Worm (Caenorhabditis elegans): ENCODE data around the gene F17H10.2.

Gene F17H10.2

DNA sequence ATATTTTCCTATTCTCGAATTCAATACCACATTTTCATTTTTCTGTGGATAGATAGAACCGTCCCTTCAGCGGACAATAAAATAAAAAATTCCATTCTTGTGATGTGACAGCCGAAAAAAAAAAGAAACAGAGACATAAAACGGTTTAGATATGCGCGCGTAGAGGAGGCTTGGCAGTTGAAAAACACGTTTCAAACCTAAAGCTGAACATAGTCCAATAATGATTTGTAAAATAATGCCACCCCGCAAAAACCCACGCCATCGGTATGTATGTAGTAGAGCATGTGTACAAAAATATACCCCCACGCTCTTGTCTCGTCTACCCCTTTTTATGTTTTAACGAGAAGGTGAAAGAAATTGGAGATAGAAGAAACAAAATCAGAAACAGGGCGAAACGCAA is 4.9 kb upstream of the F17H10.2 start:
- no peak for TF ChIP-seq ceh-48 (tag; optimal IDR thresholded peaks at IDR 0.05)
- TF ChIP-seq pha-4 (tag; optimal IDR thresholded peaks at IDR 0.05), result no peak
- TF ChIP-seq pag-3 (tag; optimal IDR thresholded peaks at IDR 0.05; ENCODE audit: borderline replicate concordance), result no peak
- no peak for TF ChIP-seq ceh-30 (tag; optimal IDR thresholded peaks at IDR 0.05)
- no peak for TF ChIP-seq ceh-19 (GFP tag; optimal IDR thresholded peaks at IDR 0.05)
- TF ChIP-seq dve-1 (tag; optimal IDR thresholded peaks at IDR 0.05), result no peak
- TF ChIP-seq syd-9 (tag; optimal IDR thresholded peaks at IDR 0.05), result no peak
- TF ChIP-seq ceh-6 (GFP tag; optimal IDR thresholded peaks at IDR 0.05), result no peak

DNA sequence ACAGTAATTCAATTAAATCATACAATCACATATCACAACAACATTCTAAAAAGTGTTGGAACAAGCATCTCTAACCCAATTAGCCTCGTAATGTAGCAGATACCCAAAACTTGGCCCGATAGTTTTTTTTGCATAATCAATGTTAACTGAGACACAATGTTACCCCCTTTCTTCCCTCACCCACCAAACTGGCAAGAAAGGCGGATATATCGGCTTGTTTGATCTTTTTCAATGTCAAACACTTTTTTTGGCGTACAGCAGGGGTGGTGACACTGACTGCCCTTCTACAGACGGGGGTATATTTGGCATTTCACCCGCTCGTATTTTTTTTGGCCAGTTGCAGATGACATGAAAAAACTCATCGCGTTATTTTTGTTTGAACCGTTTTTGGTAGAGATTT is 3.6 kb upstream of the F17H10.2 start:
- TF ChIP-seq ceh-9 (tag; optimal IDR thresholded peaks at IDR 0.05) (no peak), fkh-6 (tag; optimal IDR thresholded peaks at IDR 0.05) (no peak), madf-2 (tag; optimal IDR thresholded peaks at IDR 0.05) (no peak), ceh-45 (GFP tag; IDR thresholded peaks at IDR 0.05) (no peak), nhr-11 (tag; optimal IDR thresholded peaks at IDR 0.05) (no peak), mec-3 (tag; optimal IDR thresholded peaks at IDR 0.05; ENCODE audit: borderline replicate concordance) (no peak), pax-1 (tag; optimal IDR thresholded peaks at IDR 0.05) (no peak)

- TF ChIP-seq ceh-6 (GFP tag; optimal IDR thresholded peaks at IDR 0.05), result no peak
- no peak for TF ChIP-seq pax-1 (tag; optimal IDR thresholded peaks at IDR 0.05)
- TF ChIP-seq fax-1 (tag; optimal IDR thresholded peaks at IDR 0.05), result no peak
- TF ChIP-seq che-1 (tag; optimal IDR thresholded peaks at IDR 0.05), result no peak
- no peak for TF ChIP-seq hlh-6 (tag; optimal IDR thresholded peaks at IDR 0.05)
- no peak for TF ChIP-seq ets-4 (tag; optimal IDR thresholded peaks at IDR 0.05)
- no peak for TF ChIP-seq ceh-45 (GFP tag; IDR thresholded peaks at IDR 0.05)
Measured at ce11 chrX:13112664-13113063, 908 bp upstream of the F17H10.2 start.

DNA sequence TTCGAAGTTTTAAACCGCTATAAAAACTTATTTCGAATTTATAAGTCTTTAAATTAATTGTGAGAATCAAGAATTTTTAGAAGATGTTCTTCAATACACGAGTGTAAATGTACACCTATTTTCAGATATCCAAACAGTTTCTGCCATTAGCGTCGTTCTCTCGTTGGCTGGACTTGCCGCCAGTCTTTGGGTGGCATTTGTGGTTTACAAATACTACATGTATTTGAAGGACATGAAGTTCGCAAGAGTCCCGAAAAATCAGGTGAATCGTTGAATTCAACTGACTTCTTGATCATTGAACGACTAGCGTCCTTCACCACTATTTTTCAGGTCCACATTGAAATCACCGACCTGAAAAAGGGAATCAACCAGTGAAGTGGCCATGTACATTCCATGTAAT is 2.1 kb downstream of the F17H10.2 start:
- no peak for TF ChIP-seq sox-4 (tag; optimal IDR thresholded peaks at IDR 0.05)
- TF ChIP-seq fax-1 (tag; optimal IDR thresholded peaks at IDR 0.05), result no peak
- TF ChIP-seq pqm-1 (tag; optimal IDR thresholded peaks at IDR 0.05), result no peak
- TF ChIP-seq tbx-2 (tag; optimal IDR thresholded peaks at IDR 0.05), result no peak
- no peak for TF ChIP-seq hlh-8 (tag; optimal IDR thresholded peaks at IDR 0.05)
- no peak for TF ChIP-seq unc-86 (tag; optimal IDR thresholded peaks at IDR 0.05)
- no peak for TF ChIP-seq ceh-19 (GFP tag; optimal IDR thresholded peaks at IDR 0.05)
- TF ChIP-seq odd-2 (tag; optimal IDR thresholded peaks at IDR 0.05), result no peak
- TF ChIP-seq K09A11.1 (tag; optimal IDR thresholded peaks at IDR 0.05; ENCODE audit: insufficient read depth), result no peak
- no peak for TF ChIP-seq eyg-1 (tag; optimal IDR thresholded peaks at IDR 0.05)
- no peak for TF ChIP-seq ztf-16 (tag; optimal IDR thresholded peaks at IDR 0.05)
- TF ChIP-seq mec-3 (tag; optimal IDR thresholded peaks at IDR 0.05; ENCODE audit: borderline replicate concordance), result no peak

DNA sequence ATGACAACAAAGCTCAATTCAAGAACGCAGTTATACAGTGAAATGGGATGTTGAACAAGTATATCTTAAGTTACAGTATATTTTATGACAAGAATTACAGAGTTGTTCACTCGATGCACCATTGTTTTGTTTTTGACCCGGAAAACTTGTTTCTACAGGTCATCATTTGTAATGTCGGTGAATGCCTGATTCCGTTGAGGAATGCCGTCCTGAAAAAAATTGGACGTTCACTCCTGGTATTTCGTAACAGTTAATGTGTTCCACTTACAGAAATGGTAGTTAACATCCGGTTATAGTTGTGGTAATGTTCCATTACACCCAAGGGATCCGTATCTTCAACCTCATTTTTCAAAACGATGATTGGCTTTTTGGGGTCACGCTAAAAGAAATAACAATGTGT is 2.8 kb downstream of the F17H10.2 start:
- TF ChIP-seq ceh-24 (tag; optimal IDR thresholded peaks at IDR 0.05) (no peak), T23F11.4 (GFP tag; optimal IDR thresholded peaks at IDR 0.05) (no peak), pag-3 (tag; optimal IDR thresholded peaks at IDR 0.05; ENCODE audit: borderline replicate concordance) (no peak), ceh-18 (tag; optimal IDR thresholded peaks at IDR 0.05) (no peak), hlh-8 (tag; optimal IDR thresholded peaks at IDR 0.05) (no peak), ceh-6 (GFP tag; optimal IDR thresholded peaks at IDR 0.05) (no peak), dve-1 (tag; optimal IDR thresholded peaks at IDR 0.05) (no peak), ahr-1 (tag; optimal IDR thresholded peaks at IDR 0.05) (no peak), unc-42 (tag; optimal IDR thresholded peaks at IDR 0.05) (no peak), ceh-14 (tag; optimal IDR thresholded peaks at IDR 0.05) (no peak), ceh-31 (tag; optimal IDR thresholded peaks at IDR 0.05) (no peak), ceh-34 (tag; optimal IDR thresholded peaks at IDR 0.05) (no peak), unc-3 (GFP tag; conservative IDR thresholded peaks at IDR 0.05) (no peak), unc-3 (tag; optimal IDR thresholded peaks at IDR 0.05) (no peak), pqm-1 (tag; optimal IDR thresholded peaks at IDR 0.05) (no peak), ceh-48 (tag; optimal IDR thresholded peaks at IDR 0.05) (no peak), syd-9 (tag; optimal IDR thresholded peaks at IDR 0.05) (no peak), hlh-15 (tag; optimal IDR thresholded peaks at IDR 0.05) (no peak), lim-6 (tag; optimal IDR thresholded peaks at IDR 0.05) (no peak), K02D7.2 (tag; optimal IDR thresholded peaks at IDR 0.05) (no peak)

All from whole organism, late embryonic.